Fruit fly (Drosophila melanogaster): ENCODE measurements around the gene Hgsnat.

dm6 chrX:4935979-4936843 lies 17.7 kb downstream of the Hgsnat start:
- TF ChIP-seq psq (GFP tag; optimal IDR thresholded peaks at IDR 0.05), result peak; percentile 94
- TF ChIP-seq foxo (GFP tag; optimal IDR thresholded peaks at IDR 0.05), result peak in 1 of 2 experiments; percentile 43
- TF ChIP-seq Mio (GFP tag; optimal IDR thresholded peaks at IDR 0.05), result no peak
- no peak for TF ChIP-seq jim (GFP tag; optimal IDR thresholded peaks at IDR 0.05)
